Worm (Caenorhabditis elegans): ENCODE results near the gene best-24.

- no peak for TF ChIP-seq mdl-1 (tag; optimal IDR thresholded peaks at IDR 0.05)
- no peak for TF ChIP-seq nhr-11 (tag; optimal IDR thresholded peaks at IDR 0.05)
- no peak for TF ChIP-seq skn-1 (tag; optimal IDR thresholded peaks at IDR 0.05)
- no peak for TF ChIP-seq elt-1 (tag; optimal IDR thresholded peaks at IDR 0.05)
- TF ChIP-seq lsy-2 (tag; optimal IDR thresholded peaks at IDR 0.05) = peak in 1 of 2 experiments; percentile 43
- TF ChIP-seq elt-3 (tag; optimal IDR thresholded peaks at IDR 0.05) = no peak
- TF ChIP-seq lin-13 (GFP tag; optimal IDR thresholded peaks at IDR 0.05) = no peak
- TF ChIP-seq nhr-12 (tag; optimal IDR thresholded peaks at IDR 0.05) = no peak
- no peak for TF ChIP-seq unc-55 (GFP tag; optimal IDR thresholded peaks at IDR 0.05)
- no peak for TF ChIP-seq egl-27 (tag; optimal IDR thresholded peaks at IDR 0.05)
These were observed 42.3 kb upstream of the best-24 start, which contains the start of the genes coq-5 and ufm-1 for ce11 chrIII:7858407-7859029.

All from whole organism, L2 larva.